Worm (Caenorhabditis elegans) whole organism, L4/young adult: Measurements from ENCODE around the gene F28A10.13.
"Not testable (repeated sequence)": the region's sequence is repeated elsewhere in the genome, so short reads cannot be mapped to it uniquely, and the experiment has no call there.

ENCODE experiments used
- W03F9.2 ChIP-seq: fragments of 150-350 bp; optimal IDR thresholded peaks from 2 replicates; lab custom pipeline; 2014; ENCODE audit warnings: missing biosample characterization, missing genetic modification characterization
- him-1 ChIP-seq: sonication (generic microtip); optimal IDR thresholded peaks from 2 replicates; lab custom pipeline; 2016; ENCODE audit warnings: missing genotype, missing genetic modification reagents, missing genetic modification characterization, missing compliant biosample characterization

DNA sequence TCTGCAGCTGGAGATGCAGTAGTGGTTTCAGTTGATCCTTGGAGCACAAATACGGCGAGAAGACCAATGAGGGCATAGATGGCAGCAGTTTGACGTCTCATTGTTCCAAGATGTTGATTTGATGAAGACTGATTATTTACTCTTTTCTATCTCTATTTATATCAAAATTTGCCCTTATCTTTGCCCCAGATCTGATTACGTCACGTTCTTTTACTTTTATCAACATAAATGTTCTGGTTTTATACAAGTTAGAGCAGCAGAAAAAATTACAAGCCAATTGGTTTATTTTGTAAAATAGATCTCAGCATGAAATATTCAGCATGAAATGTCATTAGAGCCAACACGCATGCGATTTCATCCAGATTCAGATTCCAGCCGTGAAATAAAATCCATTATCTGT lies 25.9 kb upstream of the F28A10.13 start, which contains the start of gene msrp-4:
- not testable (repeated sequence) for TF ChIP-seq him-1; W03F9.2 (tag; lab: Kevin White, UChicago)
